Worm (Caenorhabditis elegans): ENCODE data around the gene C05C12.6.
A peak's percentile ranks its signal among the peaks of the same experiment; 100 is the strongest.

The C05C12.6 gene

ce11 chrIV:11286112-11286511 lies 44.8 kb upstream of the C05C12.6 start:
- TF ChIP-seq T07F8.4 (tag; optimal IDR thresholded peaks at IDR 0.05), result no peak
- no peak for TF ChIP-seq ets-4 (GFP tag; optimal IDR thresholded peaks at IDR 0.05)
- TF ChIP-seq F39B2.1 (GFP tag; IDR thresholded peaks at IDR 0.05), result no peak
- TF ChIP-seq lin-26 (GFP tag; IDR thresholded peaks at IDR 0.05), result no peak

- TF ChIP-seq ZK185.1 (tag; optimal IDR thresholded peaks at IDR 0.05; ENCODE audit: poor library complexity, severe bottlenecking) (no peak), cebp-1 (GFP tag; IDR thresholded peaks at IDR 0.05) (peak; percentile 51; the same call in 1 of the 2 replicates), cebp-1 (tag; optimal IDR thresholded peaks at IDR 0.05) (peak; percentile 69)
Observed at ce11 chrIV:11285239-11285638, 44.0 kb upstream of the C05C12.6 start.

- TF ChIP-seq ztf-22 (GFP tag; optimal IDR thresholded peaks at IDR 0.05) (peak; percentile 62), nhr-90 (tag; optimal IDR thresholded peaks at IDR 0.05) (peak; percentile 50), sdz-38 (tag; optimal IDR thresholded peaks at IDR 0.05) (no peak), egl-44 (GFP tag; IDR thresholded peaks at IDR 0.05) (0 out of 2 replicates have a peak, but pooled peaks have one; percentile 20), ets-4 (GFP tag; optimal IDR thresholded peaks at IDR 0.05) (peak; percentile 52), nhr-120 (GFP tag; IDR thresholded peaks at IDR 0.05) (no peak), hmg-1.2 (GFP tag; IDR thresholded peaks at IDR 0.05) (peak; percentile 50), cebp-1 (GFP tag; IDR thresholded peaks at IDR 0.05) (0 out of 2 replicates have a peak, but pooled peaks have one; percentile 27), cebp-1 (tag; optimal IDR thresholded peaks at IDR 0.05) (no peak), F10E7.11 (tag; optimal IDR thresholded peaks at IDR 0.05) (no peak), Y67H2A.10 (GFP tag; conservative IDR thresholded peaks at IDR 0.05) (no peak), ekl-4 (GFP tag; IDR thresholded peaks at IDR 0.05) (no peak), nhr-80 (tag; optimal IDR thresholded peaks at IDR 0.05) (peak; percentile 98), lir-1 (GFP tag; conservative IDR thresholded peaks at IDR 0.05) (no peak), unc-62 (GFP tag; optimal IDR thresholded peaks at IDR 0.05) (peak; percentile 52)
Observed at ce11 chrIV:11284102-11284531, 42.8 kb upstream of the C05C12.6 start.

- TF ChIP-seq rec-8 (tag; optimal IDR thresholded peaks at IDR 0.05) (no peak), ceh-79 (tag; optimal IDR thresholded peaks at IDR 0.05) (no peak), F23B12.7 (tag; optimal IDR thresholded peaks at IDR 0.05; ENCODE audit: insufficient read depth) (no peak), ekl-4 (GFP tag; IDR thresholded peaks at IDR 0.05) (no peak), bed-1 (GFP tag; IDR thresholded peaks at IDR 0.05) (no peak), lin-54 (GFP tag; optimal IDR thresholded peaks at IDR 0.05) (no peak), rpc-1 (optimal IDR thresholded peaks at IDR 0.05) (no peak), rpc-1 (tag; optimal IDR thresholded peaks at IDR 0.05) (no peak), B0019.2 (GFP tag; conservative IDR thresholded peaks at IDR 0.05) (no peak), nhr-179 (tag; optimal IDR thresholded peaks at IDR 0.05) (no peak), tbx-9 (tag; optimal IDR thresholded peaks at IDR 0.05; ENCODE audit: borderline replicate concordance) (no peak)
Observed at ce11 chrIV:11276026-11276425, 34.8 kb upstream of the C05C12.6 start.

ce11 chrIV:11273151-11273550 lies 31.9 kb upstream of the C05C12.6 start, which contains the start of gene gtl-2:
TSS of gene gtl-2 (plus strand) at chrIV:11273451.
- TF ChIP-seq madf-6 (GFP tag; IDR thresholded peaks at IDR 0.05) (no peak), F33H1.4 (GFP tag; IDR thresholded peaks at IDR 0.05) (no peak), Y56A3A.18 (GFP tag; IDR thresholded peaks at IDR 0.05) (no peak), aptf-2 (GFP tag; conservative IDR thresholded peaks at IDR 0.05) (no peak), ceh-58 (GFP tag; IDR thresholded peaks at IDR 0.05) (no peak), attf-3 (GFP tag; conservative IDR thresholded peaks at IDR 0.05) (no peak), ztf-22 (GFP tag; optimal IDR thresholded peaks at IDR 0.05) (no peak), repo-1 (tag; optimal IDR thresholded peaks at IDR 0.05) (no peak), madf-8 (GFP tag; conservative IDR thresholded peaks at IDR 0.05) (no peak), mes-4 (tag; optimal IDR thresholded peaks at IDR 0.05) (no peak), ZK185.1 (tag; optimal IDR thresholded peaks at IDR 0.05; ENCODE audit: poor library complexity, severe bottlenecking) (no peak), C06A6.2 (GFP tag; conservative IDR thresholded peaks at IDR 0.05) (no peak), nhr-27 (tag; optimal IDR thresholded peaks at IDR 0.05) (no peak), mcd-1 (GFP tag; IDR thresholded peaks at IDR 0.05) (no peak), B0035.1 (tag; optimal IDR thresholded peaks at IDR 0.05) (no peak), F57C9.4 (tag; optimal IDR thresholded peaks at IDR 0.05) (no peak), nhr-120 (GFP tag; IDR thresholded peaks at IDR 0.05) (no peak), F39B2.1 (GFP tag; IDR thresholded peaks at IDR 0.05) (no peak), C17E4.6 (GFP tag; IDR thresholded peaks at IDR 0.05) (no peak)
